Fruit fly (Drosophila melanogaster): Measurements from ENCODE around the gene RpL36A.

RpL36A gene

dm6 chr2L:8012551-8012950 lies 30.2 kb downstream of the RpL36A start (continued):
- TF ChIP-seq CG10543 (GFP tag; optimal IDR thresholded peaks at IDR 0.05), result peak; percentile 40
- TF ChIP-seq Dad (GFP tag; optimal IDR thresholded peaks at IDR 0.05), result no peak
- TF ChIP-seq CG13287 (GFP tag; IDR thresholded peaks at IDR 0.05; ENCODE audit: partially characterized antibody), result peak; percentile 46
- no peak for TF ChIP-seq Poxn (GFP tag; IDR thresholded peaks at IDR 0.05)
- TF ChIP-seq seq (GFP tag; IDR thresholded peaks at IDR 0.05), result no peak
- TF ChIP-seq CG34376 (GFP tag; optimal IDR thresholded peaks at IDR 0.05), result peak; percentile 12
- TF ChIP-seq Trl (optimal IDR thresholded peaks at IDR 0.05), result peak; percentile 4 to 58
- TF ChIP-seq Trl (GFP tag; optimal IDR thresholded peaks at IDR 0.05), result no peak
- no peak for TF ChIP-seq CG12744 (GFP tag; optimal IDR thresholded peaks at IDR 0.05)
- peak; percentile 12 for TF ChIP-seq CG11504 (tag; optimal IDR thresholded peaks at IDR 0.05)
- TF ChIP-seq CG15269 (tag; optimal IDR thresholded peaks at IDR 0.05), result peak; percentile 30
- TF ChIP-seq ttk (GFP tag; IDR thresholded peaks at IDR 0.05), result no peak
- TF ChIP-seq Stat92E (GFP tag; optimal IDR thresholded peaks at IDR 0.05), result no peak
- no peak for TF ChIP-seq bab2 (GFP tag; optimal IDR thresholded peaks at IDR 0.05)
- TF ChIP-seq BtbVII (GFP tag; optimal IDR thresholded peaks at IDR 0.05), result peak; percentile 41
- no peak for TF ChIP-seq CG3407 (GFP tag; optimal IDR thresholded peaks at IDR 0.05)
- no peak for TF ChIP-seq pan (optimal IDR thresholded peaks at IDR 0.05)
- no peak for TF ChIP-seq pan (GFP tag; optimal IDR thresholded peaks at IDR 0.05 in 1 of 2, IDR thresholded peaks at IDR 0.05 in 1 of 2)
- no peak for TF ChIP-seq Aef1 (GFP tag; IDR thresholded peaks at IDR 0.05)
- TF ChIP-seq CG2199 (GFP tag; IDR thresholded peaks at IDR 0.05), result 0 out of 3 replicates have a peak, but pooled peaks have one; percentile 61
- peak; percentile 38 for TF ChIP-seq CG13894 (tag; optimal IDR thresholded peaks at IDR 0.05)
- no peak for TF ChIP-seq Usf (GFP tag; optimal IDR thresholded peaks at IDR 0.05)
- no peak for TF ChIP-seq sna (GFP tag; IDR thresholded peaks at IDR 0.05; ENCODE audit: partially characterized antibody)

dm6 chr2L:8010602-8011455 lies 31.9 kb downstream of the RpL36A start, which contains the start of the genes Glyat and Tg:
Glyat (minus strand) TSS chr2L:8010652.
Tg (plus strand) TSS chr2L:8011405.
- peak in 1 of 2 experiments; percentile 18 for TF ChIP-seq eve (GFP tag; optimal IDR thresholded peaks at IDR 0.05)
- TF ChIP-seq Stat92E (GFP tag; optimal IDR thresholded peaks at IDR 0.05), result peak in 1 of 3 experiments; percentile 32
- TF ChIP-seq pan (optimal IDR thresholded peaks at IDR 0.05), result no peak
- TF ChIP-seq pan (GFP tag; optimal IDR thresholded peaks at IDR 0.05 in 1 of 2, IDR thresholded peaks at IDR 0.05 in 1 of 2), result peak in 1 of 2 experiments; percentile 30
- peak; percentile 25 for TF ChIP-seq CG15269 (tag; optimal IDR thresholded peaks at IDR 0.05)
- no peak for TF ChIP-seq tx (GFP tag; optimal IDR thresholded peaks at IDR 0.05)
- TF ChIP-seq fru (optimal IDR thresholded peaks at IDR 0.05), result no peak
- no peak for TF ChIP-seq tll (GFP tag; optimal IDR thresholded peaks at IDR 0.05)
- no peak for TF ChIP-seq yki (optimal IDR thresholded peaks at IDR 0.05)
- peak; percentile 97 for TF ChIP-seq Dref (GFP tag; IDR thresholded peaks at IDR 0.05)
- no peak for TF ChIP-seq CG4282 (GFP tag; optimal IDR thresholded peaks at IDR 0.05)
- peak; percentile 1 for TF ChIP-seq gsb-n (tag; optimal IDR thresholded peaks at IDR 0.05)
- no peak for TF ChIP-seq nau (GFP tag; optimal IDR thresholded peaks at IDR 0.05)
- TF ChIP-seq Mrtf (GFP tag; IDR thresholded peaks at IDR 0.05), result no peak
- no peak for TF ChIP-seq ind (GFP tag; optimal IDR thresholded peaks at IDR 0.05)
- no peak for TF ChIP-seq CG12744 (GFP tag; optimal IDR thresholded peaks at IDR 0.05)
- no peak for TF ChIP-seq ewg (GFP tag; optimal IDR thresholded peaks at IDR 0.05)
- TF ChIP-seq CG2120 (GFP tag; optimal IDR thresholded peaks at IDR 0.05), result peak; percentile 45
- no peak for TF ChIP-seq NC2α (GFP tag; optimal IDR thresholded peaks at IDR 0.05)
- TF ChIP-seq CG13775 (GFP tag; optimal IDR thresholded peaks at IDR 0.05), result peak; percentile 9
- peak; percentile 51 for TF ChIP-seq slbo (GFP tag; IDR thresholded peaks at IDR 0.05)
- no peak for TF ChIP-seq CG14667 (GFP tag; IDR thresholded peaks at IDR 0.05)
- no peak for TF ChIP-seq CG14965 (GFP tag; optimal IDR thresholded peaks at IDR 0.05; ENCODE audit: borderline replicate concordance)
- no peak for TF ChIP-seq Hr78 (GFP tag; optimal IDR thresholded peaks at IDR 0.05)
- TF ChIP-seq CG6254 (GFP tag; optimal IDR thresholded peaks at IDR 0.05), result no peak
- peak; percentile 12 for TF ChIP-seq CG12769 (tag; optimal IDR thresholded peaks at IDR 0.05)
- TF ChIP-seq Opbp (GFP tag; IDR thresholded peaks at IDR 0.05; ENCODE audit: partially characterized antibody), result 0 out of 3 replicates have a peak, but pooled peaks have one; percentile 25
- 0 out of 2 replicates have a peak, but pooled peaks have one; percentile 20 for TF ChIP-seq sna (GFP tag; IDR thresholded peaks at IDR 0.05; ENCODE audit: partially characterized antibody)
- no peak for TF ChIP-seq Lpt (GFP tag; optimal IDR thresholded peaks at IDR 0.05)
- TF ChIP-seq Poxn (GFP tag; IDR thresholded peaks at IDR 0.05), result no peak
- no peak for TF ChIP-seq CG13123 (GFP tag; optimal IDR thresholded peaks at IDR 0.05)
- TF ChIP-seq CG12299 (tag; optimal IDR thresholded peaks at IDR 0.05), result no peak
